Fruit fly (Drosophila melanogaster): Measurements from ENCODE around the gene CG12237.

Gene CG12237

dm6 chrX:19603953-19604352 is 38.7 kb downstream of the CG12237 start:
- TF ChIP-seq CG12605 (GFP tag; IDR thresholded peaks at IDR 0.05) (peak; percentile 72), EcR (GFP tag; optimal IDR thresholded peaks at IDR 0.05) (no peak), Ets98B (GFP tag; IDR thresholded peaks at IDR 0.05) (peak; percentile 89), Snoo (tag; optimal IDR thresholded peaks at IDR 0.05) (peak; percentile 72), Pif1A (GFP tag; optimal IDR thresholded peaks at IDR 0.05) (peak; percentile 72), CG8159 (tag; optimal IDR thresholded peaks at IDR 0.05) (peak; percentile 72), fd96Ca (GFP tag; IDR thresholded peaks at IDR 0.05) (peak; percentile 82), CG17806 (tag; optimal IDR thresholded peaks at IDR 0.05) (peak; percentile 77), gl (tag; optimal IDR thresholded peaks at IDR 0.05) (peak; percentile 23), CG10348 (GFP tag; IDR thresholded peaks at IDR 0.05) (peak; percentile 26; the same call in 1 of the 2 replicates), CG4496 (GFP tag; IDR thresholded peaks at IDR 0.05) (peak; percentile 92), CG15710 (tag; optimal IDR thresholded peaks at IDR 0.05) (peak; percentile 58), CG34367 (tag; optimal IDR thresholded peaks at IDR 0.05) (peak; percentile 55), CG13204 (GFP tag; optimal IDR thresholded peaks at IDR 0.05) (peak; percentile 15), CG9948 (tag; optimal IDR thresholded peaks at IDR 0.05) (peak; percentile 73), CG14655 (GFP tag; optimal IDR thresholded peaks at IDR 0.05) (peak; percentile 87), rn (GFP tag; IDR thresholded peaks at IDR 0.05) (peak; percentile 59), Pif1B (GFP tag; optimal IDR thresholded peaks at IDR 0.05) (peak; percentile 73), D1 (tag; optimal IDR thresholded peaks at IDR 0.05) (no peak), CG32121 (GFP tag; IDR thresholded peaks at IDR 0.05) (peak; percentile 82), CG8301 (tag; optimal IDR thresholded peaks at IDR 0.05) (peak; percentile 83)

dm6 chrX:19602483-19602882 is 40.2 kb downstream of the CG12237 start:
- TF ChIP-seq CG14655 (GFP tag; optimal IDR thresholded peaks at IDR 0.05) = no peak

dm6 chrX:19601644-19602043 is 41.0 kb downstream of the CG12237 start, which contains the start of gene CG14220:
Gene CG14220, minus strand, starts transcription at chrX:19601851.
- TF ChIP-seq CG14655 (GFP tag; optimal IDR thresholded peaks at IDR 0.05) (no peak), CG15710 (tag; optimal IDR thresholded peaks at IDR 0.05) (no peak), Pif1B (GFP tag; optimal IDR thresholded peaks at IDR 0.05) (no peak), gl (tag; optimal IDR thresholded peaks at IDR 0.05) (no peak), Ets98B (GFP tag; IDR thresholded peaks at IDR 0.05) (no peak), CG9948 (tag; optimal IDR thresholded peaks at IDR 0.05) (no peak), CG32121 (GFP tag; IDR thresholded peaks at IDR 0.05) (no peak), Pif1A (GFP tag; optimal IDR thresholded peaks at IDR 0.05) (no peak), fd96Ca (GFP tag; IDR thresholded peaks at IDR 0.05) (no peak), CG13204 (GFP tag; optimal IDR thresholded peaks at IDR 0.05) (no peak), rn (GFP tag; IDR thresholded peaks at IDR 0.05) (no peak), CG10348 (GFP tag; IDR thresholded peaks at IDR 0.05) (no peak), CG8301 (tag; optimal IDR thresholded peaks at IDR 0.05) (no peak), CG12605 (GFP tag; IDR thresholded peaks at IDR 0.05) (no peak), CG4496 (GFP tag; IDR thresholded peaks at IDR 0.05) (no peak), EcR (GFP tag; optimal IDR thresholded peaks at IDR 0.05) (no peak)

dm6 chrX:19598503-19598902 is 44.2 kb downstream of the CG12237 start:
- no peak for TF ChIP-seq rn (GFP tag; IDR thresholded peaks at IDR 0.05)
- TF ChIP-seq Ets98B (GFP tag; IDR thresholded peaks at IDR 0.05) = no peak
- TF ChIP-seq CG9948 (tag; optimal IDR thresholded peaks at IDR 0.05) = no peak
- TF ChIP-seq CG13204 (GFP tag; optimal IDR thresholded peaks at IDR 0.05) = no peak
- TF ChIP-seq CG14655 (GFP tag; optimal IDR thresholded peaks at IDR 0.05) = no peak
- TF ChIP-seq CG17806 (tag; optimal IDR thresholded peaks at IDR 0.05) = no peak
- TF ChIP-seq Pif1B (GFP tag; optimal IDR thresholded peaks at IDR 0.05) = no peak
- TF ChIP-seq CG10348 (GFP tag; IDR thresholded peaks at IDR 0.05) = no peak
- no peak for TF ChIP-seq CG4496 (GFP tag; IDR thresholded peaks at IDR 0.05)
- no peak for TF ChIP-seq CG34367 (tag; optimal IDR thresholded peaks at IDR 0.05)

- TF ChIP-seq Snoo (tag; optimal IDR thresholded peaks at IDR 0.05) (peak; percentile 93), fd96Ca (GFP tag; IDR thresholded peaks at IDR 0.05) (no peak), Pif1A (GFP tag; optimal IDR thresholded peaks at IDR 0.05) (peak; percentile 85), gl (tag; optimal IDR thresholded peaks at IDR 0.05) (peak; percentile 73), CG34367 (tag; optimal IDR thresholded peaks at IDR 0.05) (peak; percentile 78), D1 (tag; optimal IDR thresholded peaks at IDR 0.05) (no peak), CG17806 (tag; optimal IDR thresholded peaks at IDR 0.05) (peak; percentile 28), CG4496 (GFP tag; IDR thresholded peaks at IDR 0.05) (peak; percentile 92), Pif1B (GFP tag; optimal IDR thresholded peaks at IDR 0.05) (peak; percentile 78), CG8301 (tag; optimal IDR thresholded peaks at IDR 0.05) (peak; percentile 47), rn (GFP tag; IDR thresholded peaks at IDR 0.05) (no peak), CG9948 (tag; optimal IDR thresholded peaks at IDR 0.05) (peak; percentile 3), CG13204 (GFP tag; optimal IDR thresholded peaks at IDR 0.05) (peak; percentile 73), EcR (GFP tag; optimal IDR thresholded peaks at IDR 0.05) (no peak), CG32121 (GFP tag; IDR thresholded peaks at IDR 0.05) (no peak), CG15710 (tag; optimal IDR thresholded peaks at IDR 0.05) (peak; percentile 67), CG10348 (GFP tag; IDR thresholded peaks at IDR 0.05) (no peak), CG14655 (GFP tag; optimal IDR thresholded peaks at IDR 0.05) (peak; percentile 60), CG8159 (tag; optimal IDR thresholded peaks at IDR 0.05) (peak; percentile 63), Ets98B (GFP tag; IDR thresholded peaks at IDR 0.05) (peak; percentile 41), CG12605 (GFP tag; IDR thresholded peaks at IDR 0.05) (peak; percentile 79)
Measured at dm6 chrX:19597684-19598363, 44.8 kb downstream of the CG12237 start, which contains the start of gene RpS10b. Gene RpS10b, plus strand, starts transcription at chrX:19598031.

dm6 chrX:19595862-19596261 is 46.8 kb downstream of the CG12237 start:
- TF ChIP-seq gl (tag; optimal IDR thresholded peaks at IDR 0.05) (no peak), CG14655 (GFP tag; optimal IDR thresholded peaks at IDR 0.05) (no peak), CG4496 (GFP tag; IDR thresholded peaks at IDR 0.05) (no peak), rn (GFP tag; IDR thresholded peaks at IDR 0.05) (no peak), CG12605 (GFP tag; IDR thresholded peaks at IDR 0.05) (no peak)
